Worm (Caenorhabditis elegans): ENCODE measurements around the gene sup-9.

- no peak for TF ChIP-seq hmg-4 (GFP tag; optimal IDR thresholded peaks at IDR 0.05)
- TF ChIP-seq hmbx-1 (tag; optimal IDR thresholded peaks at IDR 0.05), result no peak
- TF ChIP-seq tra-4 (tag; optimal IDR thresholded peaks at IDR 0.05), result no peak
- TF ChIP-seq pes-1 (GFP tag; IDR thresholded peaks at IDR 0.05), result no peak
- no peak for TF ChIP-seq flt-1 (GFP tag; IDR thresholded peaks at IDR 0.05)
- no peak for TF ChIP-seq ama-1 (optimal IDR thresholded peaks at IDR 0.05)
- TF ChIP-seq ceh-36 (tag; optimal IDR thresholded peaks at IDR 0.05), result no peak
- TF ChIP-seq tbx-37 (GFP tag; conservative IDR thresholded peaks at IDR 0.05), result no peak
- TF ChIP-seq ets-7 (tag; optimal IDR thresholded peaks at IDR 0.05), result no peak
Measured at ce11 chrII:2719212-2719611, 32.4 kb upstream of the sup-9 start.
